Worm (Caenorhabditis elegans) whole organism, L2 larva: ENCODE measurements around the gene aakb-1.

ENCODE experiments used
- R02D3.7 ChIP-seq: fragments of 150-350 bp; optimal IDR thresholded peaks from 2 replicates; lab custom pipeline; 2014; ENCODE audit warnings: missing biosample characterization, missing genetic modification characterization
- aly-2 ChIP-seq: fragments of 150-350 bp; optimal IDR thresholded peaks from 2 replicates; lab custom pipeline; 2014; ENCODE audit warnings: missing biosample characterization, missing genetic modification characterization
- ama-1 ChIP-seq: fragments of 150-350 bp; optimal IDR thresholded peaks from 2 replicates; lab custom pipeline; 2018; ENCODE audit warnings: inconsistent platforms
- lsy-2 ChIP-seq, 2 experiments: fragments of 150-350 bp in 1 of 2; sonication (generic microtip) in 1 of 2; optimal IDR thresholded peaks; 2 replicates each; lab custom pipeline; 2014 to 2017; ENCODE audit warnings: missing biosample characterization in 2 of 2, missing genetic modification characterization in 2 of 2
- skn-1 ChIP-seq: sonication (generic microtip); optimal IDR thresholded peaks from 2 replicates; lab custom pipeline; 2017; ENCODE audit warnings: missing biosample characterization, missing genetic modification characterization

DNA sequence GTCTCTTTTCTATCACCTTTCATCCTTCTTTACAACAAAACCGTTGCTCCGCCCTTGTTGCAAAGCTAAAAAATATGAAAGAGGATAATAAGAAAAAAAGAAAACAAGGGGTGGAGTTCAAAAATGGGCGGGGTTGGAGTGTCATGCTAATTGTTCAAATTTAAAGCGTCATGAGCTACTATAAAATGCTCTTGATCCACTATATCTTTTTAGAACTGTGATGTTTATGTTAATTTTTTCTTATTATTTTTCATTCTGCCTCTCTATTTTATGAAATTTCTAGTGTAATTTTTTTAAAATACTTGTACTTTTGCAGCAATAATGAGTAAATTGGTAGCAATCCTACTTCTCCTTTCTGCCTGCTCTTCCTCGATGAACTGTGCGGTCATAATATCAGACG, 49.0 kb upstream of the aakb-1 start, which contains the start of gene K02D3.1:
- TF ChIP-seq ama-1 (lab: Kevin White, UChicago): no peak
- no peak for TF ChIP-seq skn-1 (tag; lab: Kevin White, UChicago)
- TF ChIP-seq R02D3.7 (tag; lab: Kevin White, UChicago): no peak
- TF ChIP-seq aly-2: no peak
- TF ChIP-seq lsy-2 (tag; optimal IDR thresholded peaks at IDR 0.05; lab: Kevin White, UChicago): no peak
